Fruit fly (Drosophila melanogaster) ovary, adult (tissue): ENCODE measurements around the gene CG15822.

ENCODE experiments used
- CG17801 ChIP-seq: fragments of 200-800 bp; optimal IDR thresholded peaks from 2 replicates; lab custom pipeline; 2019; ENCODE audit warnings: missing biosample characterization, mild to moderate bottlenecking, missing genetic modification characterization, moderate library complexity; ENCODE audit not compliant: partially characterized antibody

Gene CG15822

DNA sequence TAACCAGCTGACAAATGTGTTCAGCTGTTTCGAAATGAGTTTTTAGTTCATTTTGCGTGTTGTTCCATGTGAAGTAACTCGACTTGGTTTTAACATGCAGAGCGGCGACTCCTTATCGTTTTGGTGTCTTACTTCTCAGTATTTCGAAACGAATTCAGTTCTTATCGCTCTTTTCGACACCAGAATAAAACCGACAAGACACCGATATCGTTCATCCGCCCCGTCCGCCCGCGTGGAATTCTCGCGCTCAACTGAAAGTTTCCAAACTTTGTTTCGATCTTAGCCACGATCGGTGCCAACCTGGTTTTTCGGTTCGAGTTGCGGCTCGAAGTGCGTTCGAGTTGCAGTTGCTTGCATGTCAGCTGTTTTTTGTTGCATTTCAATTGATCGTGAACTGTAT lies at the start of gene CG15822:
Gene CG15822, minus strand, starts transcription at position 256 of the 400 bp plus-strand sequence.
- no peak for TF ChIP-seq CG17801 (GFP tag; lab: Kevin White, UChicago)

DNA sequence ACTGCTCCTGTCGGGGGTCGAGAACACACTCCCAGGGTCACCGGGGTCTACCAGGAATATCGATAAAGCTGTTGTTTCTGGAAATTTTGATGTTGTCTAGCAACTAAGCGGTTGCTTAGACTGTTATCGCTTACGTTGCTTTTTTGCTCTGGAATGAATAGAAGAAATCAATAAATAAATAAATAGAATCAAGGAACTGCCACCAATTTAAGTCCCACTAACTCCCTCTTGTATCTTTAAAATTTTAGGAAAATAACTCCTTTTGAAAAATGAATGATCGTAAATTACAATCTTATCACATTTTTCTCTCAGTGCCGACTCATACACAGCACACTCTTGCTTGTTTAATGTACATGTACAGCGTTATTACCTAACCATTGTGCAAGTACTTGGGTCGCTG lies 48.7 kb upstream of the CG15822 start, which contains the start of gene CG15878:
Gene CG15878, minus strand, starts transcription at position 101 of the 400 bp plus-strand sequence.
- TF ChIP-seq CG17801 (GFP tag; lab: Kevin White, UChicago) = no peak

DNA sequence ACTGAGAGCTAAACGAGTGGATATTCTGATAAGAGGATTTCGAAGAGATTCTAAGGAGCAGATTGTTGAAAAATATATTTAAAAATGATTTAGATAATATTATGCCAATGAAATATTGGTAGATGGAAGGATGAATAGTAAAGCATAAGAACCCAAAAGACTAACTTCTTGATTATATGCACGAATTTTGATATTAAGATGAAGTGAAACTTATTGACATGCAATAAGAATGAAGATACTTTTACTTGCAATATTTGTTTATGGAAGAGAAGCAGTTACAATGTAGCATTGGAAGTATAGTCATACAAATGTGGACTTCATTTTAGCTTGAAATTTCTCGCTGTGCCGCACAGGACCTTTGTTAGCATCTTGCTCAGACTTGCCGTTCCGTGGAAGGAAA lies 33.0 kb upstream of the CG15822 start, which contains the start of gene CG8960:
Gene CG8960, plus strand, starts transcription at position 301 of the 400 bp plus-strand sequence.
- TF ChIP-seq CG17801 (GFP tag; lab: Kevin White, UChicago) = no peak

DNA sequence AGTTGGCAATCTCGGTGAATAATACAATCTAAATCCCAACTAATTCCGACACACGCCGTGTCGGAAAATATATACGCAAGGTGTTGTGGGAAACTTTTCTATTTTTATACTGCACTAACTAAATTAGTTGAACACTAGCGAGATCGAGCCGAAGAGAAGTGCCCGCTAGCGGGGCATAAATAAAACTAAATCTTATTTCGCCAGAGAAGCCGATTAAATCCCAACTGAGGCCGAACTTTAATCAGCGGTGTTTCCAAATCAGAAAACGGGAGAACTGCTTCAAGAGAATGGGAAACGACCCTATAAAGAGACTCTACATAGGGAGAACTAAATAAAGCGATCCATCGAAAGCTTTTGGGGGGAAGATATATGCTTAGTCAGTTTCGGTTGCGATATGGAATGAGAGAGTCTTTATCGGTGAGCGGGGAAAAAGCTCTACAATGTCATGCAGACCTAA lies 28.4 kb upstream of the CG15822 start, which contains the start of gene CG5707:
Gene CG5707, minus strand, starts transcription at position 228 of the 457 bp plus-strand sequence.
- TF ChIP-seq CG17801 (GFP tag; lab: Kevin White, UChicago) = peak; percentile 19

DNA sequence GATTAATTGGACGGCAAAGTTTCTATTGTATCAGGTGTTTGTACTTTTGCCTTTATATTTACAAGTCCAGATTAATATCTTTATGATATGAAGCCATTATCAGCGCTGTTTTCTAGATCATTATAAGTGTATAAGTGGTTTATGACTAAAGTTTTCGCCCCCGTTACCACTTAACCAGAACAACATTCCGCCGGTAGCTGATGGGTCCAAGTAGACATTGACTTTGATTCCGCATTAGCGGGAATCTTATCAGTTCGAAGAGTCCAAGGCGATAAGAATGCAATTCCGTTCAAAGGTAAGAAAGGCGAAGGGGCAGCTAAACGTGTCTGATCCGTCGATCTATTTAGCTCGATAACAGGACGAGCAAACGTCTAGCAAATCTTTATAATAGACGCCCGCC lies 27.8 kb upstream of the CG15822 start:
- no peak for TF ChIP-seq CG17801 (GFP tag; lab: Kevin White, UChicago)

DNA sequence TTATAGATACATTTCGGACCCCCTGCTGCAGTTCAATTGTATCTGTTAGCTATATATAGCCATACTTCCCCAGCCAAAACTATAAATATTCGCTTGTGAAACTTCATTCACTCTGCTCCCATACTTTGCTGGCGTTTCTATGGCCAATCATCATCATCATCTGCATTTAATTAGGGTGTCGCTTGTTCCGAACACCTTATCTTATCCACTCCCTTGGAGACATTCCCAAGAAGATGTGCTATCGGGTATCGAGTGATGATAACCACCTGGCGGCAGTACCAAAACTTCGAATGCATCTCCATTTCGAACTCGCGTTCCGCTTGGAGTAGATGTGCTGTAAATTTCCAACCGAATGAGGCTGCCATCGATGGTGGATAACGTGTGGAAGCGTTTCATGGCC lies 22.0 kb upstream of the CG15822 start, which contains the start of gene CG13810:
Gene CG13810, plus strand, starts transcription at position 301 of the 400 bp plus-strand sequence.
- TF ChIP-seq CG17801 (GFP tag; lab: Kevin White, UChicago) = no peak

DNA sequence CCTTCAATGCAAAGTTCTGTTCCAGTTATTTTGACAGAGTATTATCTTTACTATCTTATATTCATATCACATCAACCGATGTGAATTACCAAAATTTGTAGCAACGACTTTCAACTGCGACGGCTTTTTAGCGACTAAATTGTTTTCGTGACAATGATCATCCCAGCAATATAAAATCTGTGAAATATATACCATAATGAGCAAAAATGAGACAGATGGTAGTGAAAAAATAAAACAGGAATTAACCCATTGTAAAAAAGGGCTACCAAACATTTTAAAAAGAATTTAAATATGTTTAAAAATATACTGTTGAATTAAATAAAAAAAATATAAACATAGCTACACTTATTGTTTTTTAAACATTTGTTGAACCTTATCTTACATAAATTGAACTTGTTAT lies 10.6 kb upstream of the CG15822 start, which contains the start of gene CG15820:
Gene CG15820, minus strand, starts transcription at position 101 of the 400 bp plus-strand sequence.
- TF ChIP-seq CG17801 (GFP tag; lab: Kevin White, UChicago) = no peak

DNA sequence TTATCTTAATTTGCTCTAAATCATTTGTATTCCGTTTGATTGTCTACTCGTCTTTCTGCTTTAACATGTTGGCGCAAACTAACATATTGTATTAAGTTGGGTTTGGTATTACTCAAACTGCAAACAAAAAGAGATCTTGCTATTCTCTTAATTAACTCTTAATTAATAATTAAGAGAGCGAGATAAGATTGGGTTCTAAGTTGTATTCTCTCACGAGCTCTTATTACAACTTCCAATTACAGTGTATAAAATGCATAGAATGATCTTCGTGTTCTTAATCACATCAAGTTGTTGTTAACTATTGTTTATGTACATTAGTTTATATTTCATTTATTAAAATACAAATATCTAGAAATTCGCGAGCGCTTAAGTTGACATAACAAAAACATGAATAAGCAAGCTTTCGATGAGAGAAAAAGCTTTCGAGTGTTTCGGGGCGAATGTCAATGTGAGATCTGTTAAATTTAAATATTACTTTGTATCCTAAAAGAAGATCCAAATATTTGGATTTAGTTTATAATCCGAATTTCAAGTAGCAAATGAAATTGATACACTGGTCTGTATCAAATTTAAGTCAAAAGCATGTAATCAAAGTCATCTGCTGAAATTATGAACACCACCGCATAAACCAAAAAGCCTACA lies 7.3 kb upstream of the CG15822 start, which contains the start of gene CG5704:
Gene CG5704, minus strand, starts transcription at position 87 of the 642 bp plus-strand sequence.
- no peak for TF ChIP-seq CG17801 (GFP tag; lab: Kevin White, UChicago)

DNA sequence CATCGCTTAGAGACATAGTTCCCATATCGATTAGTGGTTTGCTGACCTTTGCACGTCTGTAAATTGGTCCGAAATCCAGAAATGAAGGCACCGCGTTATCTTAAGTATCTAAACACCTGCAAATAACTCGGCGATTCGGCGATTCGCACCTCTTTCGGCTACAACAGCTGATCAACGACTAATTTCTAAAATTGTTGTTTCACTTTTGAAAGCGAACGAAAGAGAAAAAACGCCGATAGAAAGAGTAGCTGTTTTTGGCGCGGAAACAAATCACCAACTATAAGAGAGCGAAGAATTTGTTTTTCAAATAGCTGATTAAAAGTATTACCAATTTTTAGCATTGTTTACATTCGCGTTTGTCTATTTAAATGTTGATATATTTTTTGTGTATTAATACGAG lies 5.3 kb upstream of the CG15822 start, which contains the start of gene CG15879:
Gene CG15879, minus strand, starts transcription at position 155 of the 400 bp plus-strand sequence.
- TF ChIP-seq CG17801 (GFP tag; lab: Kevin White, UChicago) = peak; percentile 3

DNA sequence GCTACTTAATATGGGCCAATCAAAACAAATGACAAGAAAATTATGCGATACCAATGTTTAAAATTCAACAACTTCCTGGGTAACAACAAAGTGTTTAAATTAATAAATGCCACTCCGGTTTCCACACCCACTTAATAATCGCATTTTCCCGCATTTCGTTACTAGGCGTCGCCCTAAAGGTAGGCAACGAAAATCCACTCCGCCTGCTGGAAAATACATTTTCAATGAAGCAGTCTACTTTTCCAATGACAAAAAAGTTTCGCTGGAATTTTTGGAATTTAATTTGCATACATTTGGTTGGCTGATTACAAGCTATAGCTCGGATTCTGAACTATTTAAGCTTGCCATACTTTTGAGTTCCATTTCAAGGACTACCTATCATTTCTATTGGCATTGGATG lies 3.1 kb upstream of the CG15822 start:
- no peak for TF ChIP-seq CG17801 (GFP tag; lab: Kevin White, UChicago)

DNA sequence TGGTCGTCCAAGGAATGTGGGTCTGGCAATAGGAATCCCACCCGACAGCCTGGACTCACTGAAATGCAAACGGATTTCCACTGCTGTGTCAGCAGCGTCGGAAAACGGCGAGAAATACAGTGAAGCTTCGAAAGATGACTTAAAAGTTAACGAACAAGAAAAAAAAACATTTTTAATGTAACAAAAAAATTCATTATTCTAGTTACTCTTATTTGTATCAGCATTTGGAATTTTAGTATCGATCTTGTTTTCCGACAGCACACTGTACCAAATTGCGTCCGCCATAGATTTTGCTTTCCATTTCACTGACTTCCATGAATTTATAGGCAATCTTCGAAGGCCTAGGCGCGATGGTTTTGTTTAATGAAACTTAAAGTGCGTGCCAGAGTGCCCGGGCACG lies 1.1 kb upstream of the CG15822 start:
- TF ChIP-seq CG17801 (GFP tag; lab: Kevin White, UChicago) = no peak

DNA sequence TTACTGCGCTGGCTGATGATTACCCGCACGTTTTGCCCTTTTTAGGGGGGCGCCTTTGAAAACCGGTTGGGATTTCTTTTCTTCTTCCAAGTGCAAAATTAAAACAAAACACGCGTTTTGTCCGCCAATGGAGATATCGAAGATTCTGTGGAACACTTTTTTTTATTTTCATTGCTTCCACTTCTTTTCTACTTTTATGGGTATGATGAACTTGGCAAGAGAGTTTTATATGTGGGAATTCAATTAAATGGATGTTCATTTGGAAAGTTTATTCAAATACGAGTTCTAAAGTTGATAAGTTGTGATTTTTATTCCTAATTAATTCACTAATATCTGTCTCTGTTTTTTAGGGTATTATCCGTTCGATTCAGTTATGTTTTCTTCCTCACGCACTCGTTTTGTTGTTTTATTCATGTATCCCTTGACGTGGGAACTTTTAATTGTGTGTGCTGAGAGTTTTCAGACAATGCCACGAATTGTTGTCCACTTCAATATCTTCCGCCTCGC lies 421 bp upstream of the CG15822 start:
- TF ChIP-seq CG17801 (GFP tag; lab: Kevin White, UChicago) = no peak

DNA sequence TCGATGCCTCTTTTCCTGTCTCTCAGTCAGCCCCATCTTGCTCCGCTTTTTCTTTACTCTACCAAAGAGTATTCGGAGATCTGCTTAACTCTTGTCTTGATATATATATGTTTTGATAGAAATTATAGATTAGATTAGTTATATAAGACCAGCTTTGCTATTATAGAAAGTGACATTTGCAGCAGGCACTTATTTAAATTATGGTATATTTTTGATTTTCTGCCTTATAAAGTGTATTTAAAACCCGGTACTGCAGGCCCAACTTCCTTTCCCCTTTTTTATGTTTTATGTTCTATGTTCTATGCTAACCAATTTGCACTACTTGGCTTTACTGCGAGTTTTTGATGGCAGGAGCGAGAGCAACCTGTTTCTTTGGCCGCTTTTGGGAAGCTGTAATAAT lies 1.0 kb downstream of the CG15822 start:
- TF ChIP-seq CG17801 (GFP tag; lab: Kevin White, UChicago) = no peak

DNA sequence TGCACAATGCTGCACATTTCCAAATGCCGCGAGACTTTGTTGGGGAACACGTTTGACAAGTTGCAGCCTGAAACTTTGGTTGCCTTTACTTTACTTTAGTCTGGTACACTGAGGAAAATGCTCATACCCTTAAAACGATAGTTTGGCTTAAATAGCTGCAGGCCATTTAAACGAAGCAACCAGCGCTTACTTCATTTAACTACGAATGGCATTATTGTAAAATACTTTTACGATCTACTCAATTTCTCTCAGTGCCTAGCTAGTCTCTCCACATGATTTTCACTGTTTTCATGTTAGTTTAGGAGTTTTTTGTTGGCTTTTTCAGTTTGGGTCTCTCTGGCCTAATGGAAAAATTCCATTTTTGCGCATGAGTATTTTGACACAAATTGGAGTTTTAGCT lies 1.6 kb downstream of the CG15822 start:
- no peak for TF ChIP-seq CG17801 (GFP tag; lab: Kevin White, UChicago)

DNA sequence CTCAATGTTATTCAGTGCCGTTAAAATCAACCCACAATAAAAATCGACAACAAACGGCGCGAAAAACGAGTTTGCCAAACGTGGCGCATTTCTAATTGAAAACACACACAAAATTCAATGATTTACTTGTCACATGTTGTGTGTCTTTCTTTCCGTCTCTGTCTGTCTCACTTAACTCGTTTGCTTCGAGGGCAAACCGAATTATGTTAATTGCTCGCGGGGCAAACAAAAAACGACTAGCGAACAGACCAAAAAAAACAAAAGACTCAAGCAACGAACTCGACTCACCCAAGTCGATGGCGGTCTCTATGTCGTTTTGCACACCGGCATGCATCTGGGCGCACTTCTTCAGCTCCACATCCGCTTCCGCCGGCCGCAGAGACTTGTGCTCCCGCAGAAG lies 3.8 kb downstream of the CG15822 start:
- TF ChIP-seq CG17801 (GFP tag; lab: Kevin White, UChicago) = no peak
